Worm (Caenorhabditis elegans): ENCODE measurements around the gene F53H8.3.

DNA sequence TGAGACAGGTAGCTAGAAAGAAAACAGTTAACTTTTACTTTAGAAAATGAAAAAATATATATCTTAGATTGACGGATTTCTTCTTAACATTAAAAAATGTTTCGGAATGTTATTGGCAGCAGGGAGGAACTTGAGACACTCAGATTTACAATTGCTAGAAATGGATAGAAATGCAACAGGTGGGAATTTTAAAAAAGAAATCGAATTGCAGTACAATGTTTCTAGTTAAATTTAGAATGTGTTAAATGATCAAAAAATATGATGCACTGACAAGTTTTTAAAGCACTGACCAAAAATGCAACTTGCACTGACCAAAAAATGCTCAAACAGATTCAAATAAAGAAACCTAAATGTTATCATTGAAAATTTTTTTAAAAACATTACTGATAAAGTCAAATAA is 12.2 kb upstream of the F53H8.3 start:
- TF ChIP-seq gmeb-2 (tag; optimal IDR thresholded peaks at IDR 0.05) = no peak
- no peak for TF ChIP-seq pha-2 (tag; optimal IDR thresholded peaks at IDR 0.05)
- TF ChIP-seq unc-3 (GFP tag; conservative IDR thresholded peaks at IDR 0.05) = no peak
- TF ChIP-seq unc-3 (tag; optimal IDR thresholded peaks at IDR 0.05) = no peak
- TF ChIP-seq tbx-2 (tag; optimal IDR thresholded peaks at IDR 0.05) = no peak
- no peak for TF ChIP-seq ahr-1 (tag; optimal IDR thresholded peaks at IDR 0.05)
- TF ChIP-seq sox-2 (GFP tag; IDR thresholded peaks at IDR 0.05) = no peak
- no peak for TF ChIP-seq pqm-1 (tag; optimal IDR thresholded peaks at IDR 0.05)
- no peak for TF ChIP-seq madf-2 (tag; optimal IDR thresholded peaks at IDR 0.05)
- no peak for TF ChIP-seq fkh-10 (GFP tag; optimal IDR thresholded peaks at IDR 0.05)
- TF ChIP-seq K09A11.1 (tag; optimal IDR thresholded peaks at IDR 0.05; ENCODE audit: insufficient read depth) = no peak
- TF ChIP-seq ets-4 (tag; optimal IDR thresholded peaks at IDR 0.05) = no peak
- TF ChIP-seq pha-4 (tag; optimal IDR thresholded peaks at IDR 0.05) = no peak
- no peak for TF ChIP-seq pros-1 (tag; optimal IDR thresholded peaks at IDR 0.05)

All from whole organism, late embryonic.